Worm (Caenorhabditis elegans) whole organism, early embryonic: ENCODE results near the gene T07D3.2.

Source experiments
- B0310.2 ChIP-seq: sonication (generic microtip); optimal IDR thresholded peaks from 2 replicates; lab custom pipeline; 2016; ENCODE audit warnings: mild to moderate bottlenecking, missing genetic modification characterization, missing compliant biosample characterization
- F13C5.2 ChIP-seq: sonication (generic microtip); optimal IDR thresholded peaks from 2 replicates; lab custom pipeline; 2017; ENCODE audit warnings: mild to moderate bottlenecking, missing genetic modification characterization, inconsistent platforms, missing compliant biosample characterization
- aly-1 ChIP-seq: sonication (generic microtip); optimal IDR thresholded peaks from 2 replicates; lab custom pipeline; 2016; ENCODE audit warnings: missing genetic modification characterization, missing compliant biosample characterization
- ama-1 ChIP-seq: fragments of 150-350 bp; optimal IDR thresholded peaks from 2 replicates; lab custom pipeline; 2014
- ceh-13 ChIP-seq: fragments of 200-800 bp; sonication (Bioruptor generic); optimal IDR thresholded peaks from 2 replicates; lab custom pipeline; 2018; ENCODE audit warnings: mild to moderate bottlenecking, missing genetic modification characterization, missing compliant biosample characterization
- ceh-36 ChIP-seq: sonication (generic microtip); optimal IDR thresholded peaks from 2 replicates; lab custom pipeline; 2016; ENCODE audit warnings: missing genetic modification characterization, inconsistent platforms, missing compliant biosample characterization
- ets-7 ChIP-seq: sonication (generic microtip); optimal IDR thresholded peaks from 2 replicates; lab custom pipeline; 2016; ENCODE audit warnings: missing genotype, missing genetic modification characterization, missing compliant biosample characterization
- flt-1 ChIP-seq: fragments of 200-800 bp; sonication (Bioruptor generic); IDR thresholded peaks from 2 replicates; pipeline ENCODE4 v1.3.6; 2022; ENCODE audit warnings: missing genetic modification characterization, missing compliant biosample characterization
- hmbx-1 ChIP-seq: sonication (generic microtip); optimal IDR thresholded peaks from 2 replicates; lab custom pipeline; 2016; ENCODE audit warnings: mild to moderate bottlenecking, missing genetic modification characterization, missing compliant biosample characterization
- hmg-4 ChIP-seq: fragments of 200-800 bp; sonication (Bioruptor generic); optimal IDR thresholded peaks from 2 replicates; lab custom pipeline; 2018; ENCODE audit warnings: mild to moderate bottlenecking, missing genetic modification characterization, missing compliant biosample characterization
- hnd-1 ChIP-seq: sonication (generic microtip); optimal IDR thresholded peaks from 2 replicates; lab custom pipeline; 2016; ENCODE audit warnings: missing genetic modification characterization, missing compliant biosample characterization
- pes-1 ChIP-seq: fragments of 200-800 bp; sonication (Bioruptor generic); IDR thresholded peaks from 2 replicates; pipeline ENCODE4 v1.3.6; 2022; ENCODE audit warnings: missing genetic modification reagents, missing genetic modification characterization, missing compliant biosample characterization
- scrt-1 ChIP-seq: fragments of 200-800 bp; sonication (Bioruptor generic); IDR thresholded peaks from 2 replicates; pipeline ENCODE4 v1.3.6; 2022; ENCODE audit warnings: missing genetic modification characterization, missing compliant biosample characterization
- sea-1 ChIP-seq: fragments of 200-800 bp; sonication (Bioruptor generic); conservative IDR thresholded peaks from 2 replicates; pipeline ENCODE4 v1.3.6; 2022; ENCODE audit warnings: missing genetic modification characterization, missing compliant biosample characterization
- tbx-11 ChIP-seq: fragments of 200-800 bp; sonication (Bioruptor generic); IDR thresholded peaks from 2 replicates; pipeline ENCODE4 v1.3.6; 2022; ENCODE audit warnings: missing genetic modification characterization, missing compliant biosample characterization
- tbx-37 ChIP-seq: fragments of 200-800 bp; sonication (Bioruptor generic); conservative IDR thresholded peaks from 2 replicates; pipeline ENCODE4 v1.3.6; 2022; ENCODE audit warnings: missing genetic modification reagents, missing genetic modification characterization, missing compliant biosample characterization
- tra-4 ChIP-seq: sonication (generic microtip); optimal IDR thresholded peaks from 2 replicates; lab custom pipeline; 2017; ENCODE audit warnings: missing genetic modification characterization, missing compliant biosample characterization

The T07D3.2 gene

ce11 chrII:932718-933117 lies 31.0 kb downstream of the T07D3.2 start, which contains the start of gene acs-15:
TSS of gene acs-15 (plus strand) at chrII:933018.
- TF ChIP-seq hmg-4 (GFP tag; lab: Kevin White, UChicago) (no peak), B0310.2 (tag; lab: Kevin White, UChicago) (no peak), ceh-36 (tag; lab: Kevin White, UChicago) (no peak), hmbx-1 (tag; lab: Kevin White, UChicago) (no peak), tra-4 (tag; lab: Kevin White, UChicago) (no peak), ceh-13 (no peak), tbx-11 (no peak), F13C5.2 (no peak), scrt-1 (GFP tag; lab: Robert Waterston, UW) (no peak), aly-1 (tag; lab: Kevin White, UChicago) (no peak), hnd-1 (tag; lab: Kevin White, UChicago) (no peak), pes-1 (GFP tag; lab: Robert Waterston, UW) (no peak), sea-1 (GFP tag; lab: Robert Waterston, UW) (no peak), ets-7 (tag; lab: Kevin White, UChicago) (no peak), ama-1 (lab: Kevin White, UChicago) (no peak), flt-1 (no peak), tbx-37 (GFP tag; lab: Robert Waterston, UW) (no peak)

ce11 chrII:937265-937664 lies 35.5 kb downstream of the T07D3.2 start:
- no peak for TF ChIP-seq tra-4 (tag; lab: Kevin White, UChicago)
- TF ChIP-seq hmbx-1 (tag; lab: Kevin White, UChicago), result no peak
- no peak for TF ChIP-seq ets-7 (tag; lab: Kevin White, UChicago)
- no peak for TF ChIP-seq B0310.2 (tag; lab: Kevin White, UChicago)
- TF ChIP-seq ama-1 (lab: Kevin White, UChicago), result no peak
- TF ChIP-seq sea-1 (GFP tag; lab: Robert Waterston, UW), result 0 out of 2 replicates have a peak, but pooled peaks have one; percentile 22

- TF ChIP-seq B0310.2 (tag; lab: Kevin White, UChicago), result no peak
- no peak for TF ChIP-seq aly-1 (tag; lab: Kevin White, UChicago)
Measured at ce11 chrII:938549-938948, 36.8 kb downstream of the T07D3.2 start, which contains the start of gene R07C3.3. TSS of gene R07C3.3 (plus strand) at chrII:938849.

ce11 chrII:940779-941178 lies 39.0 kb downstream of the T07D3.2 start, which contains the start of gene fbxc-36:
TSS of gene fbxc-36 (plus strand) at chrII:940983.
- TF ChIP-seq hmg-4 (GFP tag; lab: Kevin White, UChicago) (no peak), aly-1 (tag; lab: Kevin White, UChicago) (no peak), ceh-36 (tag; lab: Kevin White, UChicago) (no peak), scrt-1 (GFP tag; lab: Robert Waterston, UW) (no peak), B0310.2 (tag; lab: Kevin White, UChicago) (no peak)

- TF ChIP-seq sea-1 (GFP tag; lab: Robert Waterston, UW), result no peak
- TF ChIP-seq tbx-37 (GFP tag; lab: Robert Waterston, UW), result no peak
- no peak for TF ChIP-seq ets-7 (tag; lab: Kevin White, UChicago)
- no peak for TF ChIP-seq scrt-1 (GFP tag; lab: Robert Waterston, UW)
- no peak for TF ChIP-seq ceh-13
- no peak for TF ChIP-seq ceh-36 (tag; lab: Kevin White, UChicago)
- TF ChIP-seq pes-1 (GFP tag; lab: Robert Waterston, UW), result no peak
- TF ChIP-seq tra-4 (tag; lab: Kevin White, UChicago), result no peak
- TF ChIP-seq aly-1 (tag; lab: Kevin White, UChicago), result no peak
- TF ChIP-seq flt-1, result no peak
- TF ChIP-seq hnd-1 (tag; lab: Kevin White, UChicago), result no peak
- TF ChIP-seq hmbx-1 (tag; lab: Kevin White, UChicago), result no peak
- no peak for TF ChIP-seq hmg-4 (GFP tag; lab: Kevin White, UChicago)
Measured at ce11 chrII:943773-944172, 42.0 kb downstream of the T07D3.2 start, which contains the start of gene clec-43. TSS of gene clec-43 (plus strand) at chrII:944066.

ce11 chrII:948091-948490 lies 46.4 kb downstream of the T07D3.2 start, which contains the start of gene fbxc-32:
TSS of gene fbxc-32 (minus strand) at chrII:948191.
- no peak for TF ChIP-seq F13C5.2
- TF ChIP-seq aly-1 (tag; lab: Kevin White, UChicago), result no peak
- no peak for TF ChIP-seq B0310.2 (tag; lab: Kevin White, UChicago)
- no peak for TF ChIP-seq ceh-13
- TF ChIP-seq tra-4 (tag; lab: Kevin White, UChicago), result no peak
- no peak for TF ChIP-seq hnd-1 (tag; lab: Kevin White, UChicago)

ce11 chrII:950374-950773 lies 48.6 kb downstream of the T07D3.2 start:
- TF ChIP-seq aly-1 (tag; lab: Kevin White, UChicago), result no peak
- no peak for TF ChIP-seq hnd-1 (tag; lab: Kevin White, UChicago)
- no peak for TF ChIP-seq ets-7 (tag; lab: Kevin White, UChicago)
- TF ChIP-seq sea-1 (GFP tag; lab: Robert Waterston, UW), result no peak
- no peak for TF ChIP-seq hmbx-1 (tag; lab: Kevin White, UChicago)
- no peak for TF ChIP-seq ceh-13
- TF ChIP-seq F13C5.2, result no peak
- TF ChIP-seq pes-1 (GFP tag; lab: Robert Waterston, UW), result no peak
- TF ChIP-seq ceh-36 (tag; lab: Kevin White, UChicago), result no peak
- no peak for TF ChIP-seq flt-1
- no peak for TF ChIP-seq scrt-1 (GFP tag; lab: Robert Waterston, UW)
- no peak for TF ChIP-seq tbx-11
- no peak for TF ChIP-seq hmg-4 (GFP tag; lab: Kevin White, UChicago)
- TF ChIP-seq ama-1 (lab: Kevin White, UChicago), result no peak
- TF ChIP-seq tbx-37 (GFP tag; lab: Robert Waterston, UW), result no peak
- no peak for TF ChIP-seq tra-4 (tag; lab: Kevin White, UChicago)
- no peak for TF ChIP-seq B0310.2 (tag; lab: Kevin White, UChicago)

- TF ChIP-seq hmg-4 (GFP tag; lab: Kevin White, UChicago) (no peak), ceh-36 (tag; lab: Kevin White, UChicago) (no peak)
Measured at ce11 chrII:953052-953451, 51.3 kb downstream of the T07D3.2 start.
